Fruit fly (Drosophila melanogaster): ENCODE data around the gene CG6830.

Gene CG6830

DNA sequence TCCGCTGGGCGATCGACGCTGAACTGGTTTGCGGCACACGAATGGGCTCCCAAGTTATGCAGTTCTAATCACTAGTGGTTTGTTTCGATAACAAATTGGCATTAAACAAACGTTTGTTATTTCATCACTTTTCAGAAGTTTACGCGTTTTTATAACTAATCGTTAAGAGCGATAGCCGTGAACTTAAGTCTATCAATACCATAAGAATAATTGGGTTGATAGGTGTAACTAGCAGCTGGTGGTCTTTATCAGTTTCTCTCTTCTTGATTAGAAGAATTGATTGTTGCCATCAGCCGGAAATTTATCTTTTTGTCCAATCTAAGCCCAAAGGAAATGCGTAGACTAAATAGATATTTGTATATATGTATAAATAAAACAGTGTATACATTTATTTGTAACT, at the start of gene CG6830:
Gene CG6830 (minus strand): TSS at position 27 of the 400 bp plus-strand sequence.
- TF ChIP-seq tj (GFP tag; optimal IDR thresholded peaks at IDR 0.05) (no peak), kay (GFP tag; ENCODE audit: borderline replicate concordance) (peak; percentile 29), cic (GFP tag; optimal IDR thresholded peaks at IDR 0.05) (no peak)

DNA sequence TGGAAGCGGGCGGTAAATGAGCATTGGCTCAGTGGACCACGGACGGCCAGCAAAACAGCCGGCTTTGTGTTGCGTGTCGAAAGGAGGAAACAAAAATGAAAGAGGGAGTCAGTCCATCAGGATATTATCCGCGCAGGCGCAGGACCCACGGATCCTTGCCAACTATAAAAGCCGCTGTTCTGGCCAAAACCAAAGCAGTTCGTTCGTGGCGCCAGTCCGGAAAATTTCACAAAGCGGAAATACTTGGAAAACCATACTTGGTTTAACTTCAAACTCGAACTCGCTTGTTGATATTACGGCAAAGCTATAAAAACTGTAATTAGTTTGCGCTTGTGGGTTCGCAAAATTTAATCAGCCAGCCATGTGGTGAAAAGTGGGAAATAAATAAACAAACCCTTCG, 37.5 kb upstream of the CG6830 start, which contains the start of gene CG12594:
Gene CG12594 (plus strand): TSS at position 142 of the 400 bp plus-strand sequence.
- TF ChIP-seq toe (GFP tag; optimal IDR thresholded peaks at IDR 0.05) = no peak
- TF ChIP-seq CG12768 (GFP tag; optimal IDR thresholded peaks at IDR 0.05) = no peak
- TF ChIP-seq Clk (GFP tag; optimal IDR thresholded peaks at IDR 0.05) = no peak
- TF ChIP-seq cic (GFP tag; optimal IDR thresholded peaks at IDR 0.05) = no peak
- TF ChIP-seq Hr96 (GFP tag; optimal IDR thresholded peaks at IDR 0.05) = no peak
- no peak for TF ChIP-seq CG5204 (GFP tag; optimal IDR thresholded peaks at IDR 0.05)
- no peak for TF ChIP-seq ovo (GFP tag; optimal IDR thresholded peaks at IDR 0.05)
- no peak for TF ChIP-seq CG33017 (tag; optimal IDR thresholded peaks at IDR 0.05)
- TF ChIP-seq Mnt (GFP tag; optimal IDR thresholded peaks at IDR 0.05) = no peak

DNA sequence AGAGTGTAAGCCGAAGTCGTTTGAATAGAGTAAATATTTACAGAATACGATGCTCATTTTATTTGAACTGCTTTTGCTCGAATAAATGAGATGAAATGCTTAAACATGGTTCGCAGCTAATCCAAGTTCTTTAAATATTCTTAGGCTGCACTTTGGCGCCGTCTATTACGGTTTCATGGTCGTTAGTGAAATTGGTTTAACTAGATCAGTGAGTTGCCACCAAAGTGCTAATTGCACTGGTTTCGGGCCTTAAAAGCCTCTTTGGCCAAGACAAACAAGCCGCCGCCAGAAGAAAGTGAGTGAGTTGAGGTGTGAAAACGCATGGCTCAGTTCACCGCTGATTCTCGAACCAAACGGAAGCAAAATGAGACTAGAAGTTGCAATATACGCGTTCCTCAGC, 27.2 kb upstream of the CG6830 start, which contains the start of gene CG14720:
Gene CG14720 (plus strand): TSS at position 301 of the 400 bp plus-strand sequence.
- TF ChIP-seq pad (GFP tag; optimal IDR thresholded peaks at IDR 0.05) (no peak), Clk (GFP tag; optimal IDR thresholded peaks at IDR 0.05) (no peak), cic (GFP tag; optimal IDR thresholded peaks at IDR 0.05) (no peak), tj (GFP tag; optimal IDR thresholded peaks at IDR 0.05) (no peak), Mnt (GFP tag; optimal IDR thresholded peaks at IDR 0.05) (no peak), CG5204 (GFP tag; optimal IDR thresholded peaks at IDR 0.05) (no peak), CG12768 (GFP tag; optimal IDR thresholded peaks at IDR 0.05) (no peak), Hr96 (GFP tag; optimal IDR thresholded peaks at IDR 0.05) (no peak), toe (GFP tag; optimal IDR thresholded peaks at IDR 0.05) (no peak), CG7101 (tag; optimal IDR thresholded peaks at IDR 0.05) (no peak), CG7045 (GFP tag; optimal IDR thresholded peaks at IDR 0.05) (no peak), CG11617 (GFP tag; optimal IDR thresholded peaks at IDR 0.05) (no peak)

DNA sequence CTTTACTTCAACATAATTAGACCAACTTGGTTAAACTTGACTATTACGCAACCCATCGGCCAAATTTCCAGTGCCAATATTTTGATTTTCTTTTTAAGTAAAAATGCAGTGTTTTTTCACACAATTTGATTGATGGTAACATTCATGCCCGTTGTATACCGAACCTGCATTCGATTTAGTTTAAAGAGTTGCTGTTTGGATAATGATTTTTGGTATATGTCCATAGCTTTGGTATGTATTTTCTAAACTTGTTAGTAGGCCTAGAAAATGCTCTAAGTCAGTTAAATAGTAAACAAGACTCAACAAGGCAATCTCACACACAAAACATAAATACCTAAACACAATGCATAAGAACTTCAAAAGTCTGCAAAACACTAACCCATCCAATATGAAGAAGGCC, 19.6 kb upstream of the CG6830 start, which contains the start of gene I-t:
Gene I-t (plus strand): TSS at position 301 of the 400 bp plus-strand sequence.
- TF ChIP-seq CG5204 (GFP tag; optimal IDR thresholded peaks at IDR 0.05) (no peak), Clk (GFP tag; optimal IDR thresholded peaks at IDR 0.05) (no peak), cnc (optimal IDR thresholded peaks at IDR 0.05) (no peak), CG7045 (GFP tag; optimal IDR thresholded peaks at IDR 0.05) (no peak), pad (GFP tag; optimal IDR thresholded peaks at IDR 0.05) (no peak), kay (GFP tag; ENCODE audit: borderline replicate concordance) (no peak), toe (GFP tag; optimal IDR thresholded peaks at IDR 0.05) (no peak), Mnt (GFP tag; optimal IDR thresholded peaks at IDR 0.05) (no peak), CG14711 (tag; optimal IDR thresholded peaks at IDR 0.05) (no peak), ovo (GFP tag; optimal IDR thresholded peaks at IDR 0.05) (no peak), CG33017 (tag; optimal IDR thresholded peaks at IDR 0.05) (no peak), cic (GFP tag; optimal IDR thresholded peaks at IDR 0.05) (no peak), tj (GFP tag; optimal IDR thresholded peaks at IDR 0.05) (no peak)

DNA sequence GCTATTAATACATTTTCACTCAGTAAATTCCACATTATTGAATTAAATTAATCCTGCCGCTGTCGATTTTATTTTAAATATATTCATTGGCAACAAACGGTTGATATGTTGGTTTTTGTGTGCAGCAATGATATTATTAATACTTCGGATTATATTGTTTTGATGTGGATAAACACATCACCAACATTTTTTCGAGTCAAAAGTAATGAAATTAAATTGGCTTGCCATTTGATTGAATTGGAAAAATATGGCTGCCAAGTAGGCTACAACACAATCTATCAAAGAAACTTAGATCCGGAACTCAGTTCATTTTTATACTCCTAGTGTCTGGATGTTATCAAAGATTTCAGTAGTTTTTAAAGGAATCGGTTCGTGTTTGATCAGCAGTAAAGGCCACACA, 16.2 kb upstream of the CG6830 start, which contains the start of gene CG14718:
Gene CG14718 (plus strand): TSS at position 301 of the 400 bp plus-strand sequence.
- TF ChIP-seq cnc (optimal IDR thresholded peaks at IDR 0.05) = no peak
- TF ChIP-seq ovo (GFP tag; optimal IDR thresholded peaks at IDR 0.05) = no peak
- TF ChIP-seq Crg-1 (GFP tag; optimal IDR thresholded peaks at IDR 0.05) = no peak
- no peak for TF ChIP-seq CG11617 (GFP tag; optimal IDR thresholded peaks at IDR 0.05)

DNA sequence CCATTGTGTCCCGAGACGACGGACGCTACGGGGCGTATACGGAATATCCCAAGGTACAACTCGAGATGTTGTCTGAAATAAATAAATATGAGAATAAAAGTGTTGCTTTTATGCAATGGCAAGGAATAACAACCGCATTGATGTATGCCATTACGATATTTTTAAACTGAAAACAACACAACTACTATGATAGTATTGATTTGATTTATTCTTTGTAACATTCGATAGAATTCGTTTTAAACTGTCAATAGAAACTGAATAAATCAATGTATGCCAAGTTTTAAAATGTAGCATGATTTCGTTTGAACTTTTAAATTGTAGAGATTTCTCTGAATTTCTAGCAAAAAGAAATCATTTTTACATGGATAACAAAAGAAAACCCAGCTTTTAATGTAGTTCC, 12.1 kb upstream of the CG6830 start, which contains the start of gene CG14717:
Gene CG14717 (plus strand): TSS at position 301 of the 400 bp plus-strand sequence.
- TF ChIP-seq CG1620 (GFP tag; optimal IDR thresholded peaks at IDR 0.05) (no peak), tj (GFP tag; optimal IDR thresholded peaks at IDR 0.05) (no peak), Hr96 (GFP tag; optimal IDR thresholded peaks at IDR 0.05) (no peak), Crg-1 (GFP tag; optimal IDR thresholded peaks at IDR 0.05) (no peak), CG5204 (GFP tag; optimal IDR thresholded peaks at IDR 0.05) (no peak), pad (GFP tag; optimal IDR thresholded peaks at IDR 0.05) (no peak), ovo (GFP tag; optimal IDR thresholded peaks at IDR 0.05) (no peak), CG12768 (GFP tag; optimal IDR thresholded peaks at IDR 0.05) (no peak), CG7101 (tag; optimal IDR thresholded peaks at IDR 0.05) (no peak), CG11617 (GFP tag; optimal IDR thresholded peaks at IDR 0.05) (no peak), CG14711 (tag; optimal IDR thresholded peaks at IDR 0.05) (no peak), kay (GFP tag; ENCODE audit: borderline replicate concordance) (no peak), Mnt (GFP tag; optimal IDR thresholded peaks at IDR 0.05) (no peak), Clk (GFP tag; optimal IDR thresholded peaks at IDR 0.05) (no peak)

DNA sequence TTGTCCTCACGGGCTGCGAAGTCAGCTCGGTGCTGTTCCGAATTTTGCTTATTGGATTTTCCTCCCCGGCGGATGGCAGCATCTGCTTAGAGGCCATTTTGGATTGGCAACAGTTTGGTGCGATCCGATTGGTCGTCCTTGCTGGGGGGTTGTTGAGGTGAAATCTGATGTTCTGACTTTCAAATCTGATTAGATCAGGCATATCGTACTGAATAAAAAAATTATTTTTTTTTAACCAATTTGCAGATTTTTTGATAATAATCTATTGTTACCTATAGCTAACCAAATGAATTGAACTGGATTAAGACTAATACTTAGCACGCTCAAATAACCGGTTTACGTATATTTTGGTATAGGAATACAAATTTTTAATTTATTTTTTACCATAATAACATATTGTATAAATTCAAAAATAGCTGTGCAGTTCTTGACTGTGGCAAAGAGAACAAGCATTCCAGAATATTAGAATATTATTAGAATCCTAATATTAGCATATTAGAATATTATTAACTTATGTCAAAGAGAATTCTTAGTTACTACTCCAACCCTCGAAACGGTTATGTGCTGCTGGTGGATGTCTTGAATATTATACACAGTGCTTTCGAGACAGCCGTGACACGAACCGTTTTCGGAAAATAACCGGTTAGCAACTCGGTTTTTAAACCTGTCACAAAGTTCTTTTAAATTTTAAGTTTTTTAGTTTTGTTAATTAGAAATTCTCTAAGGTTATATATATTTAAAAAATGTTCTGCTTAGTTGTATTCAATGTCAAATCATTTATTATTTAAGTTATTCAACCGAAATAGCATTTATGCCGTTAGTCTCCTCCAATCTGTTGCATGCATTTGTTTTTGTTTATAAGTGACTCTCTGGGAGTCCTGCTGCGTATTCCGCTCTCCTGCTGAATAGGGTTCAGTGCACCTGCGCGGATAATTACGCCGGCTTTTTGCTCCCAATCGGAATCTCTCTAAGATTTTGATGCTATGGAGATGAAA, 10.5 kb upstream of the CG6830 start, which contains the start of gene Fer3:
Gene Fer3 (minus strand): TSS at position 1 of the 995 bp plus-strand sequence.
- TF ChIP-seq CG5204 (GFP tag; optimal IDR thresholded peaks at IDR 0.05) (no peak), Crg-1 (GFP tag; optimal IDR thresholded peaks at IDR 0.05) (no peak), kay (GFP tag; ENCODE audit: borderline replicate concordance) (no peak), Clk (GFP tag; optimal IDR thresholded peaks at IDR 0.05) (no peak), CG11617 (GFP tag; optimal IDR thresholded peaks at IDR 0.05) (no peak), bab1 (GFP tag; optimal IDR thresholded peaks at IDR 0.05) (no peak), cnc (optimal IDR thresholded peaks at IDR 0.05) (no peak), ovo (GFP tag; optimal IDR thresholded peaks at IDR 0.05) (no peak), Mnt (GFP tag; optimal IDR thresholded peaks at IDR 0.05) (no peak), CG33017 (tag; optimal IDR thresholded peaks at IDR 0.05) (no peak), CG12768 (GFP tag; optimal IDR thresholded peaks at IDR 0.05) (no peak), toe (GFP tag; optimal IDR thresholded peaks at IDR 0.05) (no peak), cic (GFP tag; optimal IDR thresholded peaks at IDR 0.05) (no peak), CG7101 (tag; optimal IDR thresholded peaks at IDR 0.05) (no peak), CG7045 (GFP tag; optimal IDR thresholded peaks at IDR 0.05) (no peak), CG14711 (tag; optimal IDR thresholded peaks at IDR 0.05) (no peak), pad (GFP tag; optimal IDR thresholded peaks at IDR 0.05) (no peak), tj (GFP tag; optimal IDR thresholded peaks at IDR 0.05) (no peak), Hr96 (GFP tag; optimal IDR thresholded peaks at IDR 0.05) (no peak), CG1620 (GFP tag; optimal IDR thresholded peaks at IDR 0.05) (no peak)
